Worm (Caenorhabditis elegans): ENCODE results near the gene msd-2.

DNA sequence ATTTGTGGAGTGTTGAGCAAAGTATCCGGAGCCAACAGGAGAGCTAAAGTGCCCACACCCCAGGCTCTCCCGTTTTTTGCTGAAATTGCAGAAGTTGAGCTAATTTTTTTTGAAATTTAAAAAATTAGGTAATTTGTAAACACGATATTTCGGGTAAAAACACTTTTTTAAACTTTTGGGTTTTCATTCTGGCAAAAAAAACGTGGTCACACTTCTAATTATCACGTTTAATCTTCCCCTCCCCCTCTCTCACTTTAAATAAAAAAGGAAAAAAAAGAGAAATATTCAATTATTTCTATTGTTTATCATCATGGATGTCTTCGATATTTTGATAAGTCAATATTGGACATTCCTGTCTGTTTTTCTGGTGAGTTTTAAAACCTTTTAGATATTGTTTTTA lies 4.2 kb downstream of the msd-2 start, which contains the start of gene F44D12.6:
- TF ChIP-seq alr-1 (tag; optimal IDR thresholded peaks at IDR 0.05; ENCODE audit: borderline replicate concordance) (no peak), C04F5.9 (tag; optimal IDR thresholded peaks at IDR 0.05) (no peak), nhr-12 (tag; optimal IDR thresholded peaks at IDR 0.05) (no peak), ama-1 (optimal IDR thresholded peaks at IDR 0.05) (no peak), ets-5 (GFP tag; IDR thresholded peaks at IDR 0.05) (no peak), nhr-11 (tag; optimal IDR thresholded peaks at IDR 0.05) (no peak), sptf-1 (tag; optimal IDR thresholded peaks at IDR 0.05) (no peak), skn-1 (tag; optimal IDR thresholded peaks at IDR 0.05) (no peak), unc-62 (GFP tag; optimal IDR thresholded peaks at IDR 0.05) (no peak)

Measured in whole organism, L1 larva.